Worm (Caenorhabditis elegans) whole organism, late embryonic: ENCODE results near the gene srt-33.

Source experiments
- ama-1 ChIP-seq: fragments of 150-350 bp; optimal IDR thresholded peaks from 2 replicates; lab custom pipeline; 2014
- ceh-30 ChIP-seq: fragments of 150-350 bp; optimal IDR thresholded peaks from 2 replicates; lab custom pipeline; 2014; ENCODE audit warnings: missing biosample characterization, missing genetic modification characterization
- dve-1 ChIP-seq: sonication (generic microtip); optimal IDR thresholded peaks from 2 replicates; lab custom pipeline; 2017; ENCODE audit warnings: antibody characterized with exemption, mild to moderate bottlenecking, missing genetic modification characterization, missing compliant biosample characterization
- npax-4 ChIP-seq: sonication (generic microtip); optimal IDR thresholded peaks from 2 replicates; lab custom pipeline; 2016; ENCODE audit warnings: missing genetic modification characterization, missing compliant biosample characterization
- pqm-1 ChIP-seq: sonication (generic microtip); optimal IDR thresholded peaks from 2 replicates; lab custom pipeline; 2016; ENCODE audit warnings: missing genetic modification characterization, missing compliant biosample characterization
- syd-9 ChIP-seq: sonication (generic microtip); optimal IDR thresholded peaks from 2 replicates; lab custom pipeline; 2016; ENCODE audit warnings: mild to moderate bottlenecking, missing genetic modification characterization, moderate library complexity, missing compliant biosample characterization

DNA sequence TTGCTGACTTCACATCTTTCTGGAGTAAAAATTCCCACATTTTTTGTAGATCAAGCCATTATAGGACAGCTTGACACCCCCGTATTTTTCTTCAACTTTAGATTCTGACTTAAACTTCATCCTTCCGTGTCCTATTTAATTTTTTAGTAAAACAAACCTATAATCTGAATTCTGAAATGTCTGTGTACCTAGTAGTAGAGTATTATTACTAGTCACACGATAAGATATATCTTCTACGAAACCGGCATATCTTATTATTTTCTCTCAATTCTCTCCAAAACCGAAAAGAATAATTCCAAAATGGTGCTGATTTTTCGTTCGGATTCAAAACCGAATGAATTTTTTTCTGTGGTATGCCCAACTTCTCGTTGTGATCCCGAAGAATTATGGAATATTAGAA lies 14.7 kb upstream of the srt-33 start, which contains the start of gene F14D7.9:
- TF ChIP-seq ceh-30 (no peak), ama-1 (no peak), dve-1 (tag; lab: Kevin White, UChicago) (no peak), npax-4 (tag; lab: Kevin White, UChicago) (no peak), syd-9 (tag; lab: Kevin White, UChicago) (no peak), pqm-1 (tag; lab: Kevin White, UChicago) (no peak)
